Fruit fly (Drosophila melanogaster) whole organism, wandering third instar larva: ENCODE data around the gene kkv.

Experiments used
- CG9705 ChIP-seq: fragments of 200-800 bp; sonication (Bioruptor generic); optimal IDR thresholded peaks from 2 replicates; lab custom pipeline; 2018; ENCODE audit warnings: missing biosample characterization, mild to moderate bottlenecking, missing genetic modification characterization
- Dfd ChIP-seq: fragments of >200 bp; optimal IDR thresholded peaks from 2 replicates; lab custom pipeline; 2017; ENCODE audit warnings: missing biosample characterization, missing genetic modification characterization
- GATAd ChIP-seq: sonication (Bioruptor generic); optimal IDR thresholded peaks from 2 replicates; lab custom pipeline; 2016; ENCODE audit warnings: missing biosample characterization, missing genetic modification characterization
- Jra ChIP-seq: sonication (Bioruptor generic); optimal IDR thresholded peaks from 2 replicates; lab custom pipeline; 2016; ENCODE audit warnings: missing biosample characterization, missing genetic modification characterization
- Mio ChIP-seq: sonication (Bioruptor generic); optimal IDR thresholded peaks from 2 replicates; lab custom pipeline; 2016; ENCODE audit warnings: missing biosample characterization, missing genetic modification characterization
- Myc ChIP-seq: fragments of >200 bp; optimal IDR thresholded peaks from 2 replicates; lab custom pipeline; 2017
- brk ChIP-seq: fragments of 200-800 bp; sonication (Bioruptor generic); optimal IDR thresholded peaks from 2 replicates; lab custom pipeline; 2016; ENCODE audit warnings: missing biosample characterization, mild to moderate bottlenecking, missing genetic modification characterization
- dl ChIP-seq, 2 experiments: fragments of 175-275, 200-275 bp in 1 of 2; fragments of 200-275 bp in 1 of 2; sonication (Bioruptor generic); optimal IDR thresholded peaks; lab custom pipeline; 2018; ENCODE audit warnings: mild to moderate bottlenecking in 2 of 2, missing biosample characterization in 2 of 2, missing genetic modification characterization in 2 of 2, moderate library complexity in 2 of 2; ENCODE audit not compliant: partially characterized antibody in 2 of 2, insufficient read depth in 1 of 2
- ey ChIP-seq: fragments of 200-800 bp; sonication (Bioruptor generic); optimal IDR thresholded peaks from 2 replicates; lab custom pipeline; 2016; ENCODE audit warnings: missing biosample characterization, missing genetic modification characterization
- jim ChIP-seq: fragments of 175-275, 200-325 bp; sonication (Bioruptor generic); optimal IDR thresholded peaks from 2 replicates; lab custom pipeline; 2016; ENCODE audit warnings: missing biosample characterization, mild to moderate bottlenecking, missing genetic modification characterization
- lola ChIP-seq: fragments of >200 bp; optimal IDR thresholded peaks from 2 replicates; lab custom pipeline; 2017; ENCODE audit warnings: missing biosample characterization, missing genetic modification characterization
- pan ChIP-seq: fragments of >200 bp; optimal IDR thresholded peaks from 2 replicates; lab custom pipeline; 2017
- tai ChIP-seq: sonication (Bioruptor generic); optimal IDR thresholded peaks from 2 replicates; lab custom pipeline; 2016; ENCODE audit warnings: missing biosample characterization, missing genetic modification characterization
- usp ChIP-seq: fragments of >200 bp; optimal IDR thresholded peaks from 2 replicates; lab custom pipeline; 2017; ENCODE audit warnings: missing biosample characterization, missing genetic modification characterization

- TF ChIP-seq Dfd (GFP tag; lab: Kevin White, UChicago) (no peak), pan (no peak), Mio (GFP tag; lab: Kevin White, UChicago) (no peak), jim (GFP tag; lab: Kevin White, UChicago) (no peak), brk (GFP tag; lab: Kevin White, UChicago) (no peak), Jra (GFP tag; lab: Kevin White, UChicago) (no peak), lola (no peak), GATAd (GFP tag; lab: Kevin White, UChicago) (no peak), CG9705 (GFP tag; lab: Kevin White, UChicago) (no peak), usp (GFP tag; lab: Kevin White, UChicago) (no peak), tai (GFP tag; lab: Kevin White, UChicago) (no peak), dl (GFP tag; optimal IDR thresholded peaks at IDR 0.05; lab: Kevin White, UChicago; ENCODE audit: insufficient read depth in 1 of 2, partially characterized antibody in 2 of 2) (no peak), ey (GFP tag; lab: Kevin White, UChicago) (no peak), Myc (lab: Kevin White, UChicago) (no peak)
Measured at dm6 chr3R:5438750-5439149, 46.1 kb upstream of the kkv start.
